Fruit fly (Drosophila melanogaster): Measurements from ENCODE around the gene unc-119.

dm6 chrX:7246070-7246469 is 45.0 kb downstream of the unc-119 start:
- TF ChIP-seq ovo (GFP tag; optimal IDR thresholded peaks at IDR 0.05) (no peak), cic (GFP tag; optimal IDR thresholded peaks at IDR 0.05) (no peak), cnc (optimal IDR thresholded peaks at IDR 0.05) (no peak)
